Fruit fly (Drosophila melanogaster) whole organism: ENCODE results near the gene CG11842.

Source experiments
- CG8478 ChIP-seq: fragments of >200 bp; optimal IDR thresholded peaks from 2 replicates; lab custom pipeline; 2018; ENCODE audit warnings: inconsistent platforms
- Dll ChIP-seq: fragments of >200 bp; optimal IDR thresholded peaks from 2 replicates; lab custom pipeline; 2017
- EcR ChIP-seq, 2 experiments: fragments of >200 bp; optimal IDR thresholded peaks; 2 replicates each; lab custom pipeline; 2017; ENCODE audit warnings: missing biosample characterization in 2 of 2, missing genetic modification characterization in 2 of 2, missing genetic modification reagents in 2 of 2
- psq ChIP-seq: fragments of >200 bp; optimal IDR thresholded peaks from 2 replicates; lab custom pipeline; 2017
- usp ChIP-seq: fragments of >200 bp; optimal IDR thresholded peaks from 2 replicates; lab custom pipeline; 2017; ENCODE audit warnings: missing biosample characterization, missing genetic modification characterization, mixed read lengths

DNA sequence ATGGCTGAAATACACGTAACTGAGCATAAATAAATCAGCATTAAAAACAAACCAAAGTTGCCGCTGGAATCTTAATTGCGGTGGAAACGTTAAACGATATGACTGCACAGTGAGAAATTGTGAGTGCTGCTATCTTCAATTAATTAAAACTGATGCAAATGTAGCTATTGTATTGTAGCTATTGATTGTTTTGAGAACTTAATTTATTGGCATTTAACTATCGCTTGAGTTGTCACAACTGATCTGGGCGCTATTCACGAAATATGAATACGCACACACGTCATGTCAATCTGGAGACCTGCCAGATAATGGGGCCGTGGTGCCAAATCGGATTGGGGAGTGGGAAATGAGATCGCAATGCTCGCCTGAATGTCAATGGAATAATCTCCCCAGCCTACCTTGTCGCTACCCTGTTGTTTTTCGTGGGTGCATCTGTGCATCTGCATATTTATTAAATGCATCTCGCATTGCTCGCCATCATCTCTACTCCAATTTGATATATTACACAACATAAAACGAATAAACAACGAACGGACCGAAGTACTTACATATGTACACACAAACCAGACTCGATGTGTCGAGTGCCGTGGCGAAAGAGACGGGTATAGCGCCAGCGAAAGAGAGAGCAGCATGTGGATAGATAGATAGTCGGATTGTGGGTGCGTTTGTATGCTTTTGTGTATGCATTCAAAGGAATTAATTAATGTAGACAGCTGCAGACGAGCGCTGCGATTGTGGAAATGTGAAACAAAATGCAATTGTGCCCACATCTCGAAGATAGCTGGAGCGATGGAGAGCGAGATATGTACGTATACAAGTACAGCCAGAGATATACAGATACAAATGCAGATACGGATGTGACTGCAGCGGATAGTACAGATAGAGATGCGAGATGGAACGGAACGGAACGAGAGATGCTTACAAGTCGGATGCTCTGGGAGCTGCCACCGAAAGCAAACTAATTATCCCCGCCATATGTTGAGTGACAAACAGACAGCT, 31.3 kb downstream of the CG11842 start:
- no peak for TF ChIP-seq psq (lab: Kevin White, UChicago)
- TF ChIP-seq Dll = no peak
- no peak for TF ChIP-seq EcR (GFP tag; optimal IDR thresholded peaks at IDR 0.05; lab: Kevin White, UChicago)
- TF ChIP-seq CG8478 = no peak
- no peak for TF ChIP-seq usp
